Worm (Caenorhabditis elegans) whole organism, L2 larva: ENCODE measurements around the gene K09F6.3.

Experiments
- F13H6.1 ChIP-seq: sonication (generic microtip); optimal IDR thresholded peaks from 2 replicates; lab custom pipeline; 2016; ENCODE audit warnings: missing genetic modification characterization, missing compliant biosample characterization
- R02D3.7 ChIP-seq: fragments of 150-350 bp; optimal IDR thresholded peaks from 2 replicates; lab custom pipeline; 2014; ENCODE audit warnings: missing biosample characterization, missing genetic modification characterization
- ZK546.5 ChIP-seq: sonication (generic microtip); optimal IDR thresholded peaks from 2 replicates; lab custom pipeline; 2017; ENCODE audit warnings: missing biosample characterization, missing genetic modification characterization
- alr-1 ChIP-seq: fragments of 150-350 bp; optimal IDR thresholded peaks from 2 replicates; lab custom pipeline; 2014; ENCODE audit warnings: missing biosample characterization, missing genetic modification characterization
- aly-2 ChIP-seq: fragments of 150-350 bp; optimal IDR thresholded peaks from 2 replicates; lab custom pipeline; 2014; ENCODE audit warnings: missing biosample characterization, missing genetic modification characterization
- ama-1 ChIP-seq: fragments of 150-350 bp; optimal IDR thresholded peaks from 2 replicates; lab custom pipeline; 2018; ENCODE audit warnings: inconsistent platforms
- ceh-16 ChIP-seq: fragments of 150-350 bp; optimal IDR thresholded peaks from 2 replicates; lab custom pipeline; 2014; ENCODE audit warnings: missing biosample characterization, missing genetic modification characterization
- crh-2 ChIP-seq: sonication (generic microtip); optimal IDR thresholded peaks from 2 replicates; lab custom pipeline; 2017; ENCODE audit warnings: missing biosample characterization, missing genetic modification characterization
- dmd-4 ChIP-seq: sonication (generic microtip); optimal IDR thresholded peaks from 2 replicates; lab custom pipeline; 2017; ENCODE audit warnings: missing biosample characterization, missing genetic modification characterization
- egl-27 ChIP-seq: sonication (generic microtip); optimal IDR thresholded peaks from 3 replicates; lab custom pipeline; 2017; ENCODE audit warnings: missing biosample characterization, missing genetic modification reagents, missing genetic modification characterization
- elt-1 ChIP-seq: fragments of 150-350 bp; optimal IDR thresholded peaks from 2 replicates; lab custom pipeline; 2014; ENCODE audit warnings: missing biosample characterization, missing genetic modification characterization
- fos-1 ChIP-seq: fragments of 150-350 bp; optimal IDR thresholded peaks from 2 replicates; lab custom pipeline; 2014; ENCODE audit warnings: missing biosample characterization, missing genetic modification characterization
- lin-11 ChIP-seq: fragments of 150-350 bp; sonication (generic microtip); optimal IDR thresholded peaks from 2 replicates; lab custom pipeline; 2014; ENCODE audit warnings: missing biosample characterization, missing genetic modification characterization, inconsistent platforms, mixed read lengths
- lin-13 ChIP-seq: fragments of 150-350 bp; optimal IDR thresholded peaks from 2 replicates; lab custom pipeline; 2014; ENCODE audit warnings: missing biosample characterization, missing genetic modification reagents, missing genetic modification characterization
- lsy-2 ChIP-seq, 2 experiments: fragments of 150-350 bp in 1 of 2; sonication (generic microtip) in 1 of 2; optimal IDR thresholded peaks; 2 replicates each; lab custom pipeline; 2014 to 2017; ENCODE audit warnings: missing biosample characterization in 2 of 2, missing genetic modification characterization in 2 of 2
- mab-5 ChIP-seq: fragments of 150-350 bp; optimal IDR thresholded peaks from 2 replicates; lab custom pipeline; 2014; ENCODE audit warnings: missing biosample characterization, missing genetic modification characterization
- mbf-1 ChIP-seq: sonication (generic microtip); optimal IDR thresholded peaks from 2 replicates; lab custom pipeline; 2017; ENCODE audit warnings: missing biosample characterization, missing genetic modification characterization
- nhr-10 ChIP-seq: sonication (generic microtip); optimal IDR thresholded peaks from 2 replicates; lab custom pipeline; 2017; ENCODE audit warnings: missing biosample characterization, missing genetic modification characterization
- nhr-11 ChIP-seq: fragments of 150-350 bp; optimal IDR thresholded peaks from 2 replicates; lab custom pipeline; 2014; ENCODE audit warnings: missing biosample characterization, missing genetic modification characterization
- nhr-12 ChIP-seq: fragments of 150-350 bp; optimal IDR thresholded peaks from 2 replicates; lab custom pipeline; 2014; ENCODE audit warnings: missing biosample characterization, missing genetic modification characterization
- nhr-21 ChIP-seq: fragments of 150-350 bp; optimal IDR thresholded peaks from 2 replicates; lab custom pipeline; 2014; ENCODE audit warnings: missing biosample characterization, missing genetic modification characterization
- nhr-237 ChIP-seq: fragments of 150-350 bp; optimal IDR thresholded peaks from 2 replicates; lab custom pipeline; 2014; ENCODE audit warnings: missing biosample characterization, missing genetic modification characterization
- nhr-25 ChIP-seq: fragments of 150-350 bp; sonication (generic microtip); optimal IDR thresholded peaks from 3 replicates; lab custom pipeline; 2014; ENCODE audit warnings: missing biosample characterization, missing genetic modification characterization
- nhr-6 ChIP-seq: fragments of 150-350 bp; optimal IDR thresholded peaks from 2 replicates; lab custom pipeline; 2014; ENCODE audit warnings: missing biosample characterization, missing genetic modification characterization
- nhr-77 ChIP-seq: fragments of 150-350 bp; optimal IDR thresholded peaks from 2 replicates; lab custom pipeline; 2014; ENCODE audit warnings: missing biosample characterization, missing genetic modification characterization
- peb-1 ChIP-seq: fragments of 150-350 bp; optimal IDR thresholded peaks from 2 replicates; lab custom pipeline; 2014; ENCODE audit warnings: missing biosample characterization, missing genetic modification characterization
- skn-1 ChIP-seq: sonication (generic microtip); optimal IDR thresholded peaks from 2 replicates; lab custom pipeline; 2017; ENCODE audit warnings: missing biosample characterization, missing genetic modification characterization
- sma-9 ChIP-seq, 2 experiments: fragments of 150-350 bp in 1 of 2; sonication (generic microtip) in 1 of 2; optimal IDR thresholded peaks; 2 replicates each; lab custom pipeline; 2014 to 2016; ENCODE audit warnings: missing genetic modification characterization in 2 of 2, mild to moderate bottlenecking in 1 of 2, missing biosample characterization in 1 of 2, missing compliant biosample characterization in 1 of 2, missing genetic modification reagents in 1 of 2, moderate library complexity in 1 of 2
- unc-39 ChIP-seq: fragments of 150-350 bp; optimal IDR thresholded peaks from 2 replicates; lab custom pipeline; 2014; ENCODE audit warnings: missing biosample characterization, missing genetic modification characterization
- unc-55 ChIP-seq: fragments of 150-350 bp; sonication (generic microtip); optimal IDR thresholded peaks from 3 replicates; lab custom pipeline; 2014; ENCODE audit warnings: missing biosample characterization, missing genetic modification reagents, missing genetic modification characterization
- zag-1 ChIP-seq: fragments of 150-350 bp; optimal IDR thresholded peaks from 2 replicates; lab custom pipeline; 2014; ENCODE audit warnings: missing biosample characterization, missing genetic modification characterization
- ztf-11 ChIP-seq: sonication (generic microtip); optimal IDR thresholded peaks from 2 replicates; lab custom pipeline; 2017; ENCODE audit warnings: missing biosample characterization, missing genetic modification characterization
- ztf-4 ChIP-seq: fragments of 150-350 bp; optimal IDR thresholded peaks from 2 replicates; lab custom pipeline; 2014; ENCODE audit warnings: missing biosample characterization, missing genetic modification characterization

The K09F6.3 gene

ce11 chrII:2300861-2301260 is 45.9 kb downstream of the K09F6.3 start, which contains the start of gene B0281.5:
Gene B0281.5, minus strand, starts transcription at chrII:2300961.
- TF ChIP-seq ama-1 (lab: Kevin White, UChicago) = no peak
- no peak for TF ChIP-seq ZK546.5 (tag; lab: Kevin White, UChicago)
- TF ChIP-seq nhr-11 (tag; lab: Kevin White, UChicago) = no peak
- TF ChIP-seq fos-1 (tag; lab: Kevin White, UChicago) = no peak
- TF ChIP-seq ceh-16 = no peak
- no peak for TF ChIP-seq ztf-4 (tag; lab: Kevin White, UChicago)
- no peak for TF ChIP-seq peb-1 (tag; lab: Kevin White, UChicago)
- no peak for TF ChIP-seq F13H6.1 (tag; lab: Kevin White, UChicago)
- TF ChIP-seq lsy-2 (tag; optimal IDR thresholded peaks at IDR 0.05; lab: Kevin White, UChicago) = no peak
- no peak for TF ChIP-seq aly-2
- no peak for TF ChIP-seq dmd-4
- TF ChIP-seq, all 48 proteins: peak for 0

- TF ChIP-seq ceh-16 (no peak), crh-2 (tag; lab: Kevin White, UChicago) (no peak), zag-1 (tag; lab: Kevin White, UChicago) (no peak), alr-1 (tag; lab: Kevin White, UChicago) (no peak), lin-13 (GFP tag; lab: Kevin White, UChicago) (no peak), nhr-237 (tag; lab: Kevin White, UChicago) (no peak), elt-1 (tag; lab: Kevin White, UChicago) (no peak), mbf-1 (tag; lab: Kevin White, UChicago) (no peak), nhr-25 (tag; lab: Kevin White, UChicago) (no peak), mab-5 (no peak), skn-1 (tag; lab: Kevin White, UChicago) (no peak), peb-1 (tag; lab: Kevin White, UChicago) (no peak), ztf-11 (no peak), R02D3.7 (tag; lab: Kevin White, UChicago) (no peak), nhr-77 (no peak), ztf-4 (tag; lab: Kevin White, UChicago) (no peak), nhr-11 (tag; lab: Kevin White, UChicago) (no peak), nhr-12 (tag; lab: Kevin White, UChicago) (no peak), nhr-21 (tag; lab: Kevin White, UChicago) (no peak), dmd-4 (no peak)
Observed at ce11 chrII:2302330-2302729, 47.4 kb downstream of the K09F6.3 start, which contains the start of gene B0281.6. Gene B0281.6, minus strand, starts transcription at chrII:2302430.

- no peak for TF ChIP-seq skn-1 (tag; lab: Kevin White, UChicago)
- TF ChIP-seq lin-11 (tag; lab: Kevin White, UChicago) = no peak
- TF ChIP-seq nhr-25 (tag; lab: Kevin White, UChicago) = no peak
- TF ChIP-seq unc-39 (tag; lab: Kevin White, UChicago) = no peak
- TF ChIP-seq egl-27 (tag; lab: Kevin White, UChicago) = no peak
- TF ChIP-seq fos-1 (tag; lab: Kevin White, UChicago) = no peak
- no peak for TF ChIP-seq nhr-6 (tag; lab: Kevin White, UChicago)
- TF ChIP-seq mab-5 = no peak
- TF ChIP-seq crh-2 (tag; lab: Kevin White, UChicago) = no peak
- no peak for TF ChIP-seq ztf-4 (tag; lab: Kevin White, UChicago)
- TF ChIP-seq peb-1 (tag; lab: Kevin White, UChicago) = no peak
Observed at ce11 chrII:2304575-2304974, 49.6 kb downstream of the K09F6.3 start.

- TF ChIP-seq sma-9 (GFP tag; optimal IDR thresholded peaks at IDR 0.05; lab: Kevin White, UChicago) (no peak), sma-9 (tag; optimal IDR thresholded peaks at IDR 0.05; lab: Kevin White, UChicago) (no peak), nhr-11 (tag; lab: Kevin White, UChicago) (no peak), fos-1 (tag; lab: Kevin White, UChicago) (peak; percentile 62), unc-39 (tag; lab: Kevin White, UChicago) (no peak)
Observed at ce11 chrII:2305507-2305906, 50.5 kb downstream of the K09F6.3 start.

- no peak for TF ChIP-seq unc-55 (GFP tag; lab: Kevin White, UChicago)
- TF ChIP-seq nhr-10 (tag; lab: Kevin White, UChicago) = no peak
- TF ChIP-seq mab-5 = no peak
- no peak for TF ChIP-seq dmd-4
- TF ChIP-seq, all 48 proteins: peak for 0
Observed at ce11 chrII:2306741-2307140, 51.8 kb downstream of the K09F6.3 start, which contains the start of gene B0281.3. Gene B0281.3, plus strand, starts transcription at chrII:2307041.
